Fruit fly (Drosophila melanogaster) whole organism, embryonic: ENCODE data around the gene elB.

ENCODE experiments used
- Abd-B ChIP-seq: fragments of 200-800 bp; sonication (Bioruptor generic); optimal IDR thresholded peaks from 2 replicates; lab custom pipeline; 2018; ENCODE audit warnings: missing biosample characterization, mild to moderate bottlenecking, missing genetic modification characterization, moderate library complexity
- CG10274 ChIP-seq: fragments of 200-800 bp; sonication (Bioruptor generic); optimal IDR thresholded peaks from 3 replicates; lab custom pipeline; 2017; ENCODE audit warnings: missing biosample characterization, mild to moderate bottlenecking, missing genetic modification characterization
- CG10366 ChIP-seq: fragments of 200-800 bp; sonication (Bioruptor generic); IDR thresholded peaks from 2 replicates; pipeline ENCODE4 v1.3.6; 2022; ENCODE audit warnings: missing biosample characterization, missing genetic modification characterization
- CG10462 ChIP-seq: fragments of 200-800 bp; sonication (Bioruptor generic); optimal IDR thresholded peaks from 2 replicates; lab custom pipeline; 2016; ENCODE audit warnings: missing biosample characterization, missing genetic modification characterization
- CG10543 ChIP-seq: fragments of 200-800 bp; sonication (Bioruptor generic); optimal IDR thresholded peaks from 3 replicates; lab custom pipeline; 2017; ENCODE audit warnings: missing biosample characterization, mild to moderate bottlenecking, missing genetic modification characterization, moderate library complexity
- CG11247 ChIP-seq: fragments of 200-800 bp; sonication (Bioruptor generic); IDR thresholded peaks from 2 replicates; pipeline ENCODE4 v1.3.6; 2022; ENCODE audit warnings: missing biosample characterization, missing genetic modification characterization
- CG11695 ChIP-seq: fragments of 200-800 bp; sonication (Bioruptor generic); IDR thresholded peaks from 3 replicates; pipeline ENCODE4 v1.3.6; 2022; ENCODE audit warnings: missing biosample characterization, missing genetic modification characterization
- CG1233 ChIP-seq: fragments of 200-800 bp; sonication (Bioruptor generic); optimal IDR thresholded peaks from 4 replicates; lab custom pipeline; 2018; ENCODE audit warnings: missing biosample characterization, mild to moderate bottlenecking, missing genetic modification characterization
- CG13123 ChIP-seq: fragments of 200-800 bp; sonication (Bioruptor generic); optimal IDR thresholded peaks from 2 replicates; lab custom pipeline; 2016; ENCODE audit warnings: missing biosample characterization, missing genetic modification characterization
- CG13624 ChIP-seq: fragments of 200-800 bp; sonication (Bioruptor generic); optimal IDR thresholded peaks from 2 replicates; lab custom pipeline; 2016; ENCODE audit warnings: missing biosample characterization, missing genetic modification characterization
- CG13775 ChIP-seq: fragments of 200-800 bp; sonication (Bioruptor generic); optimal IDR thresholded peaks from 3 replicates; lab custom pipeline; 2017; ENCODE audit warnings: missing biosample characterization, mild to moderate bottlenecking, missing genetic modification characterization
- CG13894 ChIP-seq: fragments of 200-800 bp; sonication (Bioruptor generic); optimal IDR thresholded peaks from 3 replicates; lab custom pipeline; 2018; ENCODE audit warnings: missing biosample characterization, mild to moderate bottlenecking, missing genetic modification characterization, moderate library complexity
- CG15479 ChIP-seq: fragments of 200-800 bp; sonication (Bioruptor generic); optimal IDR thresholded peaks from 3 replicates; lab custom pipeline; 2019; ENCODE audit warnings: missing biosample characterization, mild to moderate bottlenecking, missing genetic modification characterization, moderate library complexity
- CG16779 ChIP-seq: fragments of 200-800 bp; sonication (Bioruptor generic); IDR thresholded peaks from 2 replicates; pipeline ENCODE4 v1.3.6; 2022; ENCODE audit warnings: missing biosample characterization, missing genetic modification characterization
- CG18476 ChIP-seq: fragments of 200-800 bp; sonication (Bioruptor generic); optimal IDR thresholded peaks from 2 replicates; lab custom pipeline; 2016; ENCODE audit warnings: missing biosample characterization, mild to moderate bottlenecking, missing genetic modification characterization
- CG2116 ChIP-seq: fragments of 200-800 bp; sonication (Bioruptor generic); optimal IDR thresholded peaks from 3 replicates; lab custom pipeline; 2018; ENCODE audit warnings: missing biosample characterization, mild to moderate bottlenecking, missing genetic modification characterization
- CG2120 ChIP-seq: fragments of 200-800 bp; sonication (Bioruptor generic); optimal IDR thresholded peaks from 3 replicates; lab custom pipeline; 2016; ENCODE audit warnings: missing biosample characterization, missing genetic modification characterization
- CG6254 ChIP-seq: fragments of 200-800 bp; sonication (Bioruptor generic); optimal IDR thresholded peaks from 3 replicates; lab custom pipeline; 2017; ENCODE audit warnings: mild to moderate bottlenecking, missing biosample characterization, missing genetic modification reagents, missing genetic modification characterization
- CG6272 ChIP-seq: fragments of 200-800 bp; sonication (Bioruptor generic); IDR thresholded peaks from 2 replicates; pipeline ENCODE4 v1.3.6; 2022; ENCODE audit warnings: missing biosample characterization, missing genetic modification characterization
- CG6689 ChIP-seq: fragments of 200-800 bp; sonication (Bioruptor generic); IDR thresholded peaks from 2 replicates; pipeline ENCODE4 v1.3.6; 2022; ENCODE audit warnings: missing biosample characterization, missing genetic modification characterization
- CTCF ChIP-seq: fragments of 200-800 bp; sonication (Bioruptor generic); optimal IDR thresholded peaks from 2 replicates; lab custom pipeline; 2017; ENCODE audit warnings: missing biosample characterization, mild to moderate bottlenecking, missing genetic modification characterization, moderate library complexity
- CoRest ChIP-seq: fragments of 200-800 bp; sonication (Bioruptor generic); optimal IDR thresholded peaks from 3 replicates; lab custom pipeline; 2018; ENCODE audit warnings: missing biosample characterization, mild to moderate bottlenecking, missing genetic modification characterization, moderate library complexity
- CrebB ChIP-seq: fragments of 200-800 bp; sonication (Bioruptor generic); optimal IDR thresholded peaks from 3 replicates; lab custom pipeline; 2018; ENCODE audit warnings: missing biosample characterization, mild to moderate bottlenecking, missing genetic modification characterization
- D ChIP-seq, 2 experiments: fragments of 200-800 bp in 1 of 2; fragments of >200 bp in 1 of 2; sonication (Bioruptor generic) in 1 of 2; optimal IDR thresholded peaks; 2 replicates in 1 of 2; 3 replicates in 1 of 2; lab custom pipeline; 2017; ENCODE audit warnings: mild to moderate bottlenecking in 1 of 2, missing biosample characterization in 1 of 2, missing genetic modification characterization in 1 of 2, missing genetic modification reagents in 1 of 2
- Dfd ChIP-seq, 2 experiments: fragments of >200 bp; optimal IDR thresholded peaks; 2 replicates each; lab custom pipeline; 2017; ENCODE audit warnings: missing biosample characterization in 2 of 2, missing genetic modification characterization in 2 of 2
- Dref ChIP-seq: fragments of 200-800 bp; sonication (Bioruptor generic); IDR thresholded peaks from 2 replicates; pipeline ENCODE4 v1.3.6; 2022; ENCODE audit warnings: missing biosample characterization, missing genetic modification characterization
- E2f2 ChIP-seq: fragments of 200-800 bp; sonication (Bioruptor generic); IDR thresholded peaks from 2 replicates; pipeline ENCODE4 v1.3.6; 2022; ENCODE audit warnings: missing biosample characterization, missing genetic modification characterization
- HLHmδ ChIP-seq: fragments of 200-800 bp; sonication (Bioruptor generic); optimal IDR thresholded peaks from 2 replicates; lab custom pipeline; 2018; ENCODE audit warnings: missing biosample characterization, mild to moderate bottlenecking, missing genetic modification characterization, moderate library complexity
- HmgD ChIP-seq: fragments of 200-800 bp; sonication (Bioruptor generic); optimal IDR thresholded peaks from 3 replicates; lab custom pipeline; 2016; ENCODE audit warnings: missing biosample characterization, missing genetic modification characterization
- Hmx ChIP-seq: fragments of 200-800 bp; sonication (Bioruptor generic); optimal IDR thresholded peaks from 2 replicates; lab custom pipeline; 2016; ENCODE audit warnings: missing biosample characterization, missing genetic modification characterization
- NC2β ChIP-seq: fragments of 200-800 bp; sonication (Bioruptor generic); optimal IDR thresholded peaks from 2 replicates; lab custom pipeline; 2016; ENCODE audit warnings: missing biosample characterization, missing genetic modification characterization
- Sin3A ChIP-seq: fragments of >200 bp; optimal IDR thresholded peaks from 2 replicates; lab custom pipeline; 2018
- Sry-δ ChIP-seq: fragments of 200-800 bp; sonication (Bioruptor generic); optimal IDR thresholded peaks from 2 replicates; lab custom pipeline; 2016; ENCODE audit warnings: missing biosample characterization, missing genetic modification characterization
- Tbp ChIP-seq: fragments of >200 bp; optimal IDR thresholded peaks from 2 replicates; lab custom pipeline; 2018; ENCODE audit warnings: missing biosample characterization, missing genetic modification characterization
- YL-1 ChIP-seq: fragments of 200-800 bp; sonication (Bioruptor generic); optimal IDR thresholded peaks from 3 replicates; lab custom pipeline; 2017; ENCODE audit warnings: missing biosample characterization, mild to moderate bottlenecking, missing genetic modification characterization
- cas ChIP-seq: fragments of 200-800 bp; sonication (Bioruptor generic); IDR thresholded peaks from 2 replicates; pipeline ENCODE4 v1.3.6; 2022; ENCODE audit warnings: missing biosample characterization, missing genetic modification characterization
- crc ChIP-seq: fragments of 200-800 bp; sonication (Bioruptor generic); optimal IDR thresholded peaks from 2 replicates; lab custom pipeline; 2016; ENCODE audit warnings: missing biosample characterization, missing genetic modification characterization
- da ChIP-seq: fragments of 200-800 bp; sonication (Bioruptor generic); optimal IDR thresholded peaks from 2 replicates; lab custom pipeline; 2016; ENCODE audit warnings: missing biosample characterization, missing genetic modification characterization
- dati ChIP-seq: fragments of 200-800 bp; sonication (Bioruptor generic); IDR thresholded peaks from 2 replicates; pipeline ENCODE4 v1.3.6; 2022; ENCODE audit warnings: missing biosample characterization, missing genetic modification characterization
- dysf ChIP-seq: fragments of 200-800 bp; sonication (Bioruptor generic); IDR thresholded peaks from 3 replicates; pipeline ENCODE4 v1.3.6; 2022; ENCODE audit warnings: missing biosample characterization, missing genetic modification characterization
- en ChIP-seq: fragments of 200-800 bp; sonication (Bioruptor generic); optimal IDR thresholded peaks from 2 replicates; lab custom pipeline; 2016; ENCODE audit warnings: missing biosample characterization, missing genetic modification characterization
- eve ChIP-seq, 2 experiments: fragments of >200 bp; optimal IDR thresholded peaks; 2 replicates each; lab custom pipeline; 2017; ENCODE audit warnings: missing biosample characterization in 2 of 2, missing genetic modification characterization in 2 of 2
- hth ChIP-seq: fragments of >200 bp; optimal IDR thresholded peaks from 2 replicates; lab custom pipeline; 2017; ENCODE audit warnings: inconsistent platforms
- insv ChIP-seq, 2 experiments: fragments of 200-800 bp; sonication (Bioruptor generic); optimal IDR thresholded peaks; 3 replicates each; lab custom pipeline; 2016 to 2018; ENCODE audit warnings: missing biosample characterization in 2 of 2, missing genetic modification characterization in 2 of 2
- inv ChIP-seq: fragments of 200-800 bp; sonication (Bioruptor generic); IDR thresholded peaks from 2 replicates; pipeline ENCODE4 v1.3.6; 2022; ENCODE audit warnings: missing biosample characterization, missing genetic modification characterization; ENCODE audit not compliant: partially characterized antibody
- org-1 ChIP-seq: fragments of 200-800 bp; sonication (Bioruptor generic); optimal IDR thresholded peaks from 2 replicates; lab custom pipeline; 2017; ENCODE audit warnings: missing biosample characterization, missing genetic modification characterization
- pnt ChIP-seq: fragments of 200-800 bp; sonication (Bioruptor generic); optimal IDR thresholded peaks from 3 replicates; lab custom pipeline; 2016; ENCODE audit warnings: missing biosample characterization, missing genetic modification characterization
- shn ChIP-seq: fragments of 200-800 bp; sonication (Bioruptor generic); optimal IDR thresholded peaks from 3 replicates; lab custom pipeline; 2016; ENCODE audit warnings: missing biosample characterization, missing genetic modification characterization
- slp2 ChIP-seq: fragments of 200-800 bp; sonication (Bioruptor generic); optimal IDR thresholded peaks from 2 replicates; lab custom pipeline; 2016; ENCODE audit warnings: missing biosample characterization, missing genetic modification characterization
- toy ChIP-seq: fragments of 200-800 bp; sonication (Bioruptor generic); IDR thresholded peaks from 2 replicates; pipeline ENCODE4 v1.3.6; 2022; ENCODE audit warnings: missing biosample characterization, missing genetic modification characterization
- trh ChIP-seq: fragments of 200-800 bp; sonication (Bioruptor generic); optimal IDR thresholded peaks from 2 replicates; lab custom pipeline; 2016; ENCODE audit warnings: missing biosample characterization, missing genetic modification characterization
- tx ChIP-seq: fragments of 200-800 bp; sonication (Bioruptor generic); optimal IDR thresholded peaks from 2 replicates; lab custom pipeline; 2016; ENCODE audit warnings: missing biosample characterization, missing genetic modification characterization
- vvl ChIP-seq: fragments of 200-800 bp; sonication (Bioruptor generic); IDR thresholded peaks from 2 replicates; pipeline ENCODE4 v1.3.6; 2022; ENCODE audit warnings: missing biosample characterization, missing genetic modification characterization

Gene elB

DNA sequence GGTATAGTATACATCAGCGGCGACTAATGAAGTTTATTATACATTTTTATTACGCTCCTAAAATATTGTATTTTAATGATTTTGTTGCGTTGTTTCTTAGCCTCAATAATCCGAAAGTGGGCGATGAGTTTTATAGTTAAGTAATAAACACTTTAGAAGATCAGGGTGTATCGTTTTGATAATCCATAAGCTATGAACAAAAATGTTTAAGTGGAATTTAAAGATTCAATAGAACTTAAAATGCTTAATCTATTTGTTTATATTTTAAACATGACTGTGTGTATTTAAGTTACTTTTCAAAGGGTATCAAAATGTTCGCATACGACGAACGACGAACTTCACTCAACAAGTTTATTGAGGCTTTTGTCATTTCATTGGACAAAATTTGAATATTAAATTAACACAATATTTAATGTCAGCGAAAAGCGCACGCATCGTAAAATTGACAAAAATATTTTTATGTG lies 37.1 kb downstream of the elB start (continued):
- TF ChIP-seq CG18476 = no peak
- TF ChIP-seq Dfd (GFP tag; optimal IDR thresholded peaks at IDR 0.05; lab: Kevin White, UChicago) = no peak
- TF ChIP-seq dysf = peak; percentile 92
- TF ChIP-seq inv = no peak
- TF ChIP-seq CG15479 (GFP tag; lab: Kevin White, UChicago) = no peak
- TF ChIP-seq Hmx (GFP tag; lab: Kevin White, UChicago) = peak; percentile 24
- TF ChIP-seq D (optimal IDR thresholded peaks at IDR 0.05; lab: Kevin White, UChicago) = no peak
- no peak for TF ChIP-seq D (GFP tag; optimal IDR thresholded peaks at IDR 0.05; lab: Kevin White, UChicago)
- peak; percentile 71 for TF ChIP-seq org-1 (GFP tag; lab: Kevin White, UChicago)
- no peak for TF ChIP-seq HLHmδ (GFP tag; lab: Kevin White, UChicago)
- no peak for TF ChIP-seq CG10462 (GFP tag; lab: Kevin White, UChicago)
- peak; percentile 88 for TF ChIP-seq CG2120 (GFP tag; lab: Kevin White, UChicago)
- TF ChIP-seq CoRest (tag; lab: Kevin White, UChicago) = peak; percentile 90
- TF ChIP-seq CG6689 (GFP tag; lab: Robert Waterston, UW) = peak; percentile 61; the same call in 1 of the 2 replicates
- TF ChIP-seq eve (GFP tag; optimal IDR thresholded peaks at IDR 0.05; lab: Kevin White, UChicago) = peak in 1 of 2 experiments; percentile 68
- TF ChIP-seq CG11695 (GFP tag; lab: Robert Waterston, UW) = peak; percentile 81; the same call in 2 of the 3 replicates
- TF ChIP-seq E2f2 (GFP tag; lab: Robert Waterston, UW) = peak; percentile 67
- peak; percentile 41; the same call in 1 of the 2 replicates for TF ChIP-seq CG16779 (GFP tag; lab: Robert Waterston, UW)
- no peak for TF ChIP-seq CG10274 (GFP tag; lab: Kevin White, UChicago)
- no peak for TF ChIP-seq insv (GFP tag; optimal IDR thresholded peaks at IDR 0.05; lab: Kevin White, UChicago)
- no peak for TF ChIP-seq dati (GFP tag; lab: Robert Waterston, UW)
- peak; percentile 88 for TF ChIP-seq vvl (GFP tag; lab: Robert Waterston, UW)
- no peak for TF ChIP-seq hth (lab: Kevin White, UChicago)
- no peak for TF ChIP-seq toy
- TF ChIP-seq CrebB (tag; lab: Kevin White, UChicago) = peak; percentile 79
- peak; percentile 73 for TF ChIP-seq tx (GFP tag; lab: Kevin White, UChicago)
- TF ChIP-seq Abd-B (GFP tag; lab: Kevin White, UChicago) = peak; percentile 71
- TF ChIP-seq da (GFP tag; lab: Kevin White, UChicago) = peak; percentile 35
- no peak for TF ChIP-seq CG13123
- TF ChIP-seq Sin3A (lab: Kevin White, UChicago) = no peak
- TF ChIP-seq CG1233 (GFP tag; lab: Kevin White, UChicago) = peak; percentile 22
- TF ChIP-seq CG10543 = peak; percentile 36
- peak; percentile 36 for TF ChIP-seq crc (GFP tag; lab: Kevin White, UChicago)
- no peak for TF ChIP-seq pnt (GFP tag; lab: Kevin White, UChicago)
- TF ChIP-seq CG13624 (GFP tag; lab: Kevin White, UChicago) = peak; percentile 40
- no peak for TF ChIP-seq CTCF
- TF ChIP-seq slp2 (GFP tag; lab: Kevin White, UChicago) = peak; percentile 26
- no peak for TF ChIP-seq CG6254
- no peak for TF ChIP-seq Tbp (GFP tag; lab: Kevin White, UChicago)
- TF ChIP-seq CG13775 = peak; percentile 66
- no peak for TF ChIP-seq CG13894
- TF ChIP-seq CG10366 (GFP tag; lab: Robert Waterston, UW) = peak; percentile 75
- no peak for TF ChIP-seq Sry-δ (GFP tag; lab: Kevin White, UChicago)
- no peak for TF ChIP-seq en (GFP tag; lab: Kevin White, UChicago)
- no peak for TF ChIP-seq trh (GFP tag; lab: Kevin White, UChicago)
- no peak for TF ChIP-seq CG2116 (GFP tag; lab: Kevin White, UChicago)
- TF ChIP-seq CG11247 (GFP tag; lab: Robert Waterston, UW) = peak; percentile 82
- TF ChIP-seq shn (GFP tag; lab: Kevin White, UChicago) = peak; percentile 31
- TF ChIP-seq HmgD (GFP tag; lab: Kevin White, UChicago) = no peak
- TF ChIP-seq YL-1 = no peak
- peak; percentile 15 for TF ChIP-seq NC2β
- no peak for TF ChIP-seq CG6272 (GFP tag; lab: Robert Waterston, UW)
- TF ChIP-seq cas (GFP tag; lab: Robert Waterston, UW) = peak; percentile 24; the same call in 1 of the 2 replicates
- TF ChIP-seq Dref (GFP tag; lab: Robert Waterston, UW) = no peak
